Fruit fly (Drosophila melanogaster) whole organism, embryonic: ENCODE data around the gene dgt2.

Experiments
- ATbp ChIP-seq: fragments of 200-800 bp; sonication (Bioruptor generic); optimal IDR thresholded peaks from 2 replicates; lab custom pipeline; 2017; ENCODE audit warnings: missing biosample characterization, mild to moderate bottlenecking, missing genetic modification characterization, missing genetic modification reagents
- Adf1 ChIP-seq: fragments of 200-800 bp; sonication (Bioruptor generic); IDR thresholded peaks from 2 replicates; pipeline ENCODE4 v1.3.6; 2022; ENCODE audit warnings: missing biosample characterization, missing genetic modification characterization
- Antp ChIP-seq: fragments of 200-800 bp; sonication (Bioruptor generic); optimal IDR thresholded peaks from 3 replicates; lab custom pipeline; 2016; ENCODE audit warnings: missing biosample characterization, missing genetic modification characterization
- Blimp-1 ChIP-seq: fragments of 200-800 bp; sonication (Bioruptor generic); optimal IDR thresholded peaks from 3 replicates; lab custom pipeline; 2018; ENCODE audit warnings: missing biosample characterization, missing genetic modification characterization, mild to moderate bottlenecking, moderate library complexity, missing genetic modification reagents
- CG10274 ChIP-seq: fragments of 200-800 bp; sonication (Bioruptor generic); optimal IDR thresholded peaks from 3 replicates; lab custom pipeline; 2017; ENCODE audit warnings: missing biosample characterization, mild to moderate bottlenecking, missing genetic modification characterization
- CG10431 ChIP-seq: fragments of 200-800 bp; sonication (Bioruptor generic); optimal IDR thresholded peaks from 3 replicates; lab custom pipeline; 2018; ENCODE audit warnings: missing biosample characterization, mild to moderate bottlenecking, missing genetic modification characterization
- CG12744 ChIP-seq: fragments of 200-800 bp; sonication (Bioruptor generic); optimal IDR thresholded peaks from 2 replicates; lab custom pipeline; 2016; ENCODE audit warnings: missing biosample characterization, missing genetic modification characterization
- CG13287 ChIP-seq: fragments of 200-800 bp; sonication (Bioruptor generic); IDR thresholded peaks from 2 replicates; pipeline ENCODE4 v1.3.6; 2022; ENCODE audit warnings: missing biosample characterization, missing genetic modification characterization; ENCODE audit not compliant: partially characterized antibody
- CG13424 ChIP-seq: fragments of 200-800 bp; sonication (Bioruptor generic); optimal IDR thresholded peaks from 2 replicates; lab custom pipeline; 2019; ENCODE audit warnings: missing biosample characterization, mild to moderate bottlenecking, missing genetic modification characterization, moderate library complexity
- CG13624 ChIP-seq: fragments of 200-800 bp; sonication (Bioruptor generic); optimal IDR thresholded peaks from 2 replicates; lab custom pipeline; 2016; ENCODE audit warnings: missing biosample characterization, missing genetic modification characterization
- CG17385 ChIP-seq: fragments of 200-800 bp; sonication (Bioruptor generic); optimal IDR thresholded peaks from 3 replicates; lab custom pipeline; 2018; ENCODE audit warnings: missing biosample characterization, mild to moderate bottlenecking, missing genetic modification characterization
- CG2116 ChIP-seq: fragments of 200-800 bp; sonication (Bioruptor generic); optimal IDR thresholded peaks from 3 replicates; lab custom pipeline; 2018; ENCODE audit warnings: missing biosample characterization, mild to moderate bottlenecking, missing genetic modification characterization
- CG2712 ChIP-seq: fragments of 200-800 bp; optimal IDR thresholded peaks from 3 replicates; lab custom pipeline; 2019; ENCODE audit warnings: missing biosample characterization, mild to moderate bottlenecking, missing genetic modification characterization, moderate library complexity
- CG31224 ChIP-seq: fragments of 200-800 bp; sonication (Bioruptor generic); IDR thresholded peaks from 2 replicates; pipeline ENCODE4 v1.3.6; 2022; ENCODE audit warnings: missing biosample characterization, missing genetic modification characterization
- CG31365 ChIP-seq: fragments of 200-800 bp; sonication (Bioruptor generic); optimal IDR thresholded peaks from 2 replicates; lab custom pipeline; 2018; ENCODE audit warnings: missing biosample characterization, mild to moderate bottlenecking, missing genetic modification characterization
- CG4328 ChIP-seq: fragments of 200-800 bp; sonication (Bioruptor generic); optimal IDR thresholded peaks from 3 replicates; lab custom pipeline; 2017; ENCODE audit warnings: missing biosample characterization, missing genetic modification reagents, missing genetic modification characterization
- CG4617 ChIP-seq: fragments of 200-800 bp; sonication (Bioruptor generic); optimal IDR thresholded peaks from 3 replicates; lab custom pipeline; 2016; ENCODE audit warnings: missing biosample characterization, missing genetic modification characterization, borderline replicate concordance
- CG6254 ChIP-seq: fragments of 200-800 bp; sonication (Bioruptor generic); optimal IDR thresholded peaks from 3 replicates; lab custom pipeline; 2017; ENCODE audit warnings: mild to moderate bottlenecking, missing biosample characterization, missing genetic modification reagents, missing genetic modification characterization
- CG6791 ChIP-seq: fragments of 200-800 bp; sonication (Bioruptor generic); IDR thresholded peaks from 3 replicates; pipeline ENCODE4 v1.3.6; 2022; ENCODE audit warnings: missing biosample characterization, missing genetic modification characterization; ENCODE audit not compliant: partially characterized antibody
- CG7928 ChIP-seq: fragments of 200-800 bp; sonication (Bioruptor generic); optimal IDR thresholded peaks from 2 replicates; lab custom pipeline; 2017; ENCODE audit warnings: missing biosample characterization, mild to moderate bottlenecking, missing genetic modification characterization
- CG7987 ChIP-seq: fragments of 200-800 bp; sonication (Bioruptor generic); optimal IDR thresholded peaks from 2 replicates; lab custom pipeline; 2018; ENCODE audit warnings: missing biosample characterization, mild to moderate bottlenecking, missing genetic modification characterization, moderate library complexity
- CG8281 ChIP-seq: fragments of 200-800 bp; sonication (Bioruptor generic); optimal IDR thresholded peaks from 2 replicates; lab custom pipeline; 2018; ENCODE audit warnings: missing biosample characterization, mild to moderate bottlenecking, missing genetic modification characterization, moderate library complexity
- CTCF ChIP-seq: fragments of 200-800 bp; sonication (Bioruptor generic); optimal IDR thresholded peaks from 2 replicates; lab custom pipeline; 2017; ENCODE audit warnings: missing biosample characterization, mild to moderate bottlenecking, missing genetic modification characterization, moderate library complexity
- D19B ChIP-seq: fragments of 200-800 bp; sonication (Bioruptor generic); optimal IDR thresholded peaks from 2 replicates; lab custom pipeline; 2017; ENCODE audit warnings: missing biosample characterization, mild to moderate bottlenecking, missing genetic modification characterization
- Dref ChIP-seq: fragments of 200-800 bp; sonication (Bioruptor generic); IDR thresholded peaks from 2 replicates; pipeline ENCODE4 v1.3.6; 2022; ENCODE audit warnings: missing biosample characterization, missing genetic modification characterization
- GATAe ChIP-seq: fragments of 200-800 bp; sonication (Bioruptor generic); conservative IDR thresholded peaks from 2 replicates; pipeline ENCODE4 v1.3.6; 2022; ENCODE audit warnings: missing biosample characterization, missing genetic modification characterization
- HHEX ChIP-seq: fragments of 200-800 bp; sonication (Bioruptor generic); optimal IDR thresholded peaks from 3 replicates; lab custom pipeline; 2017; ENCODE audit warnings: missing biosample characterization, mild to moderate bottlenecking, missing genetic modification characterization, missing genetic modification reagents
- HLH4C ChIP-seq: fragments of 200-800 bp; sonication (Bioruptor generic); IDR thresholded peaks from 3 replicates; pipeline ENCODE4 v1.3.6; 2022; ENCODE audit warnings: missing biosample characterization, missing genetic modification characterization; ENCODE audit not compliant: partially characterized antibody
- Lpt ChIP-seq: fragments of >200 bp; optimal IDR thresholded peaks from 2 replicates; lab custom pipeline; 2018; ENCODE audit warnings: missing biosample characterization, missing genetic modification characterization
- MBD-R2 ChIP-seq: fragments of 200-800 bp; sonication (Bioruptor generic); IDR thresholded peaks from 2 replicates; pipeline ENCODE4 v1.3.6; 2022; ENCODE audit warnings: missing biosample characterization, missing genetic modification characterization
- Neu2 ChIP-seq: fragments of 200-800 bp; sonication (Bioruptor generic); optimal IDR thresholded peaks from 3 replicates; lab custom pipeline; 2016; ENCODE audit warnings: missing biosample characterization, missing genetic modification characterization, borderline replicate concordance
- Sry-β ChIP-seq: fragments of 200-800 bp; sonication (Bioruptor generic); optimal IDR thresholded peaks from 2 replicates; lab custom pipeline; 2018; ENCODE audit warnings: missing biosample characterization, mild to moderate bottlenecking, missing genetic modification characterization, moderate library complexity
- Sry-δ ChIP-seq: fragments of 200-800 bp; sonication (Bioruptor generic); optimal IDR thresholded peaks from 2 replicates; lab custom pipeline; 2016; ENCODE audit warnings: missing biosample characterization, missing genetic modification characterization
- Trl ChIP-seq, 3 experiments: fragments of >200 bp in 2 of 3; fragments of 200-800 bp in 1 of 3; sonication (Bioruptor generic) in 1 of 3; optimal IDR thresholded peaks; 2 replicates in 1 of 3; 3 replicates in 2 of 3; lab custom pipeline; 2016 to 2017; ENCODE audit warnings: missing biosample characterization in 1 of 3, missing genetic modification characterization in 1 of 3
- Vsx1 ChIP-seq: fragments of 200-800 bp; sonication (Bioruptor generic); optimal IDR thresholded peaks from 2 replicates; lab custom pipeline; 2017; ENCODE audit warnings: missing biosample characterization, mild to moderate bottlenecking, missing genetic modification characterization, missing genetic modification reagents
- bcd ChIP-seq: fragments of 200-800 bp; sonication (Bioruptor generic); optimal IDR thresholded peaks from 2 replicates; lab custom pipeline; 2017; ENCODE audit warnings: missing biosample characterization, mild to moderate bottlenecking, missing genetic modification characterization
- btn ChIP-seq: fragments of 200-800 bp; sonication (Bioruptor generic); optimal IDR thresholded peaks from 2 replicates; lab custom pipeline; 2016; ENCODE audit warnings: missing biosample characterization, missing genetic modification characterization
- cato ChIP-seq: fragments of 200-800 bp; sonication (Bioruptor generic); optimal IDR thresholded peaks from 2 replicates; lab custom pipeline; 2016; ENCODE audit warnings: missing biosample characterization, missing genetic modification characterization, borderline replicate concordance
- fru ChIP-seq: fragments of >200 bp; optimal IDR thresholded peaks from 2 replicates; lab custom pipeline; 2017
- grn ChIP-seq: fragments of 200-800 bp; sonication (Bioruptor generic); optimal IDR thresholded peaks from 3 replicates; lab custom pipeline; 2017; ENCODE audit warnings: missing biosample characterization, missing genetic modification characterization
- ind ChIP-seq: fragments of 200-800 bp; sonication (Bioruptor generic); optimal IDR thresholded peaks from 3 replicates; lab custom pipeline; 2016; ENCODE audit warnings: missing biosample characterization, missing genetic modification characterization
- insv ChIP-seq, 2 experiments: fragments of 200-800 bp; sonication (Bioruptor generic); optimal IDR thresholded peaks; 3 replicates each; lab custom pipeline; 2016 to 2018; ENCODE audit warnings: missing biosample characterization in 2 of 2, missing genetic modification characterization in 2 of 2
- lab ChIP-seq: fragments of 200-800 bp; sonication (Bioruptor generic); optimal IDR thresholded peaks from 3 replicates; lab custom pipeline; 2017; ENCODE audit warnings: missing biosample characterization, missing genetic modification characterization, mild to moderate bottlenecking, moderate library complexity, missing genetic modification reagents
- psq ChIP-seq: fragments of 200-800 bp; sonication (Bioruptor generic); optimal IDR thresholded peaks from 2 replicates; lab custom pipeline; 2017; ENCODE audit warnings: missing biosample characterization, missing genetic modification characterization
- slou ChIP-seq: fragments of 200-800 bp; sonication (Bioruptor generic); optimal IDR thresholded peaks from 3 replicates; lab custom pipeline; 2016; ENCODE audit warnings: missing biosample characterization, missing genetic modification characterization
- tio ChIP-seq: fragments of 200-800 bp; sonication (Bioruptor generic); optimal IDR thresholded peaks from 2 replicates; lab custom pipeline; 2017; ENCODE audit warnings: missing biosample characterization, missing genetic modification characterization, inconsistent platforms
- toy ChIP-seq: fragments of 200-800 bp; sonication (Bioruptor generic); IDR thresholded peaks from 2 replicates; pipeline ENCODE4 v1.3.6; 2022; ENCODE audit warnings: missing biosample characterization, missing genetic modification characterization
- tup ChIP-seq: fragments of 200-800 bp; sonication (Bioruptor generic); optimal IDR thresholded peaks from 2 replicates; lab custom pipeline; 2016; ENCODE audit warnings: missing biosample characterization, mild to moderate bottlenecking, missing genetic modification characterization, moderate library complexity
- vnd ChIP-seq: fragments of 200-800 bp; sonication (Bioruptor generic); IDR thresholded peaks from 3 replicates; pipeline ENCODE4 v1.3.6; 2022; ENCODE audit warnings: missing biosample characterization, missing genetic modification characterization; ENCODE audit not compliant: partially characterized antibody
- zen2 ChIP-seq: fragments of 200-800 bp; sonication (Bioruptor generic); IDR thresholded peaks from 3 replicates; pipeline ENCODE4 v1.3.6; 2022; ENCODE audit warnings: missing biosample characterization, missing genetic modification characterization; ENCODE audit not compliant: partially characterized antibody

Gene dgt2

dm6 chr2L:12038177-12038581 lies 48.4 kb downstream of the dgt2 start, which contains the start of gene Tom70 (continued):
- TF ChIP-seq CG6791 (GFP tag; lab: Robert Waterston, UW), result no peak
- TF ChIP-seq CG10431 (GFP tag; lab: Kevin White, UChicago), result no peak
- no peak for TF ChIP-seq slou (GFP tag; lab: Kevin White, UChicago)
- no peak for TF ChIP-seq ATbp (GFP tag; lab: Kevin White, UChicago)
- peak; percentile 73 for TF ChIP-seq Dref
- TF ChIP-seq CG2116 (GFP tag; lab: Kevin White, UChicago), result peak; percentile 43
- TF ChIP-seq HLH4C (GFP tag; lab: Robert Waterston, UW), result peak; percentile 54; the same call in 1 of the 3 replicates
- no peak for TF ChIP-seq cato (GFP tag; lab: Kevin White, UChicago)
- TF ChIP-seq grn (GFP tag; lab: Kevin White, UChicago), result no peak
- TF ChIP-seq psq (GFP tag; lab: Kevin White, UChicago), result no peak
- TF ChIP-seq bcd (GFP tag; lab: Kevin White, UChicago), result no peak
- no peak for TF ChIP-seq tup
- no peak for TF ChIP-seq CG31365 (tag; lab: Kevin White, UChicago)
- no peak for TF ChIP-seq btn (GFP tag; lab: Kevin White, UChicago)
- TF ChIP-seq Neu2 (GFP tag; lab: Kevin White, UChicago), result no peak
- TF ChIP-seq CG12744 (GFP tag; lab: Kevin White, UChicago), result no peak
- no peak for TF ChIP-seq fru
- TF ChIP-seq CG13624 (GFP tag; lab: Kevin White, UChicago), result peak; percentile 16
- no peak for TF ChIP-seq Blimp-1 (GFP tag; lab: Kevin White, UChicago)
- TF ChIP-seq CG17385 (GFP tag; lab: Kevin White, UChicago), result peak; percentile 96
- TF ChIP-seq GATAe (GFP tag; lab: Robert Waterston, UW), result no peak
- peak; percentile 34; the same call in 1 of the 3 replicates for TF ChIP-seq zen2 (GFP tag; lab: Robert Waterston, UW)
- TF ChIP-seq HHEX (GFP tag; lab: Kevin White, UChicago), result no peak
- TF ChIP-seq Sry-β (GFP tag; lab: Kevin White, UChicago), result peak; percentile 52
- no peak for TF ChIP-seq Trl (optimal IDR thresholded peaks at IDR 0.05; lab: Kevin White, UChicago)
- no peak for TF ChIP-seq Trl (GFP tag; optimal IDR thresholded peaks at IDR 0.05; lab: Kevin White, UChicago)
- TF ChIP-seq Vsx1 (GFP tag; lab: Kevin White, UChicago), result no peak
- TF ChIP-seq CG7987, result no peak
- no peak for TF ChIP-seq CG10274 (GFP tag; lab: Kevin White, UChicago)
- no peak for TF ChIP-seq CG4328 (GFP tag; lab: Kevin White, UChicago)
- no peak for TF ChIP-seq lab (GFP tag; lab: Kevin White, UChicago)
- TF ChIP-seq CG7928, result no peak
- TF ChIP-seq CG4617, result peak; percentile 57
- no peak for TF ChIP-seq CTCF (GFP tag; lab: Kevin White, UChicago)
- TF ChIP-seq D19B, result no peak
- no peak for TF ChIP-seq tio (GFP tag; lab: Kevin White, UChicago)
- TF ChIP-seq MBD-R2, result peak; percentile 76
- no peak for TF ChIP-seq Lpt (GFP tag; lab: Kevin White, UChicago)
- no peak for TF ChIP-seq toy
- TF ChIP-seq insv (GFP tag; optimal IDR thresholded peaks at IDR 0.05; lab: Kevin White, UChicago), result no peak
- no peak for TF ChIP-seq ind (GFP tag; lab: Kevin White, UChicago)
- no peak for TF ChIP-seq Adf1 (GFP tag; lab: Robert Waterston, UW)
- no peak for TF ChIP-seq CG13424 (tag; lab: Kevin White, UChicago)
- TF ChIP-seq CG6254 (GFP tag; lab: Kevin White, UChicago), result no peak
- TF ChIP-seq CG31224 (GFP tag; lab: Robert Waterston, UW), result no peak
- TF ChIP-seq CG2712 (tag; lab: Kevin White, UChicago), result no peak
- no peak for TF ChIP-seq Antp (GFP tag; lab: Kevin White, UChicago)
- peak; percentile 55 for TF ChIP-seq CG13287
- peak; percentile 58 for TF ChIP-seq Sry-δ
- TF ChIP-seq CG8281 (tag; lab: Kevin White, UChicago), result no peak
- TF ChIP-seq vnd (GFP tag; lab: Robert Waterston, UW), result peak; percentile 48; the same call in 2 of the 3 replicates
